Worm (Caenorhabditis elegans): ENCODE data around the gene F23D12.4.

DNA sequence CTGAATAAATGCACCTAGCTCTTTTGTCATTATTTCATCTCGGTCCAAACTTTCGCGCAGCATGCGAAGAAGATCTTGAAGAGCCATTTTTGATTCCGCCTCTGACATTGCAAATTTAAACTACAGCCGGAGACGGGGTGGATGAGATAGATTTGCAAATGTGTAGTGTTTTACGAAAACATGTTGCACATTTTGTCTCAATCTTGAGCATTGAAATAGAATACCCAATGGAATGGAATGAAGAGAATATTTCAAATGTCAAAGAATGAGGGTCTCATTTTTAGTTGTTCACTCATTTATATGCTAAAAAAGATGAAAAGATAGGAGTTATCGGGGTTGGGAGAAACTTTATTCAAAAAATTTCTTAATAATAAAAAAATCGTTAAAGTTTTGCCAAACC is 10.6 kb downstream of the F23D12.4 start, which contains the start of gene Y66C5A.1:
- TF ChIP-seq unc-86 (tag; optimal IDR thresholded peaks at IDR 0.05) (no peak), nhr-28 (tag; optimal IDR thresholded peaks at IDR 0.05) (no peak), Y116A8C.19 (tag; optimal IDR thresholded peaks at IDR 0.05; ENCODE audit: borderline replicate concordance) (no peak)
